Fruit fly (Drosophila melanogaster): ENCODE results near the gene DCX-EMAP.

Gene DCX-EMAP

DNA sequence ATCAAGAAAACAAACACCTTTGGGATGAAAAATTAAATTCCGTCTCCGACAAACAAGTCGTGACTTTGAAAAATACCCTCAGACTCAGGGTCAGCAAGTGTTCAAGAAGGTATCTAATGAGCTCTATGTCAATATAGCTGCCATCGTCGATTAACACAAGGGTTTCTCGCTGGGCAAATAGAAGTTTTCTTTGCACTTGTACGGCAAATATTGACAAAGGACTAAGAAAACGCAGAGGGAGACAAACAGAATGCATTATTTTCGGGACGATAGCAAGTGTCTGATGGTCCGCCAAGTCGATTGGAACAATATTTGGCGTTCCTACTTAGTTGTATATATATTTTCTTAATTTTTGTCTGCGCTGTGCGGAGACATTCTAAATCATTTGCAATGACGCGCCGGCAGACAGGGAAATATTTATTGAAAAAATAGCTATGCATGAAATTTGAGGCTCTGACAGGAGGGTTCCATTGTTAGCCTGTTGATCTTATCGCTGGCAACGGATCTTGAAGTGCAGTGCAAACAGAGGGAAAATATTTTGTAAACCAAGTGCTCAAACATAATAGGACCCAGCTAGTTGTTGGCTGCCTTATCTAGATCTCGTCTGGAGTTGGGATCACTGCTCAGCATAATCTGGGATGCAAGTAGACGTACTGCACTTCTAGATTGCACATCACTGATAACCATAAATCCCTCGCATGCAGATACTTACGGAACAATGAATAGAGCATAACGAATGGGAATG is 52.9 kb downstream of the DCX-EMAP start (continued):
- peak; percentile 42 for TF ChIP-seq trem (tag; optimal IDR thresholded peaks at IDR 0.05)
- peak; percentile 32 for TF ChIP-seq wek (GFP tag; optimal IDR thresholded peaks at IDR 0.05)
- TF ChIP-seq CG6854 (GFP tag; optimal IDR thresholded peaks at IDR 0.05): no peak
- no peak for TF ChIP-seq Rx (GFP tag; IDR thresholded peaks at IDR 0.05)
- no peak for TF ChIP-seq salm (tag; optimal IDR thresholded peaks at IDR 0.05)
- no peak for TF ChIP-seq stc (GFP tag; IDR thresholded peaks at IDR 0.05)
- no peak for TF ChIP-seq pho (GFP tag; optimal IDR thresholded peaks at IDR 0.05)
- TF ChIP-seq hth (optimal IDR thresholded peaks at IDR 0.05): no peak
- no peak for TF ChIP-seq CG13775 (GFP tag; optimal IDR thresholded peaks at IDR 0.05)
- peak in 1 of 3 experiments; percentile 81 for TF ChIP-seq lola (GFP tag; optimal IDR thresholded peaks at IDR 0.05)
- TF ChIP-seq E2f1 (GFP tag; IDR thresholded peaks at IDR 0.05): no peak
- TF ChIP-seq CG10321 (GFP tag; IDR thresholded peaks at IDR 0.05): no peak
- no peak for TF ChIP-seq Meics (GFP tag; optimal IDR thresholded peaks at IDR 0.05)
- no peak for TF ChIP-seq dati (GFP tag; IDR thresholded peaks at IDR 0.05)
- peak; percentile 35 for TF ChIP-seq CG18764 (GFP tag; optimal IDR thresholded peaks at IDR 0.05)
- TF ChIP-seq CG11695 (GFP tag; IDR thresholded peaks at IDR 0.05): no peak
- TF ChIP-seq Aef1 (GFP tag; IDR thresholded peaks at IDR 0.05): no peak
- TF ChIP-seq NC2β (GFP tag; optimal IDR thresholded peaks at IDR 0.05): peak; percentile 44
- TF ChIP-seq CG11723 (GFP tag; optimal IDR thresholded peaks at IDR 0.05): peak; percentile 39
- TF ChIP-seq phol (tag; optimal IDR thresholded peaks at IDR 0.05): no peak
- TF ChIP-seq Dad (GFP tag; optimal IDR thresholded peaks at IDR 0.05): no peak
- TF ChIP-seq repo (GFP tag; optimal IDR thresholded peaks at IDR 0.05): no peak
- TF ChIP-seq CG3838 (GFP tag; optimal IDR thresholded peaks at IDR 0.05): peak; percentile 24
- TF ChIP-seq NFAT (GFP tag; IDR thresholded peaks at IDR 0.05): no peak
- no peak for TF ChIP-seq Sin3A (optimal IDR thresholded peaks at IDR 0.05)
- TF ChIP-seq prd (optimal IDR thresholded peaks at IDR 0.05): no peak
- peak; percentile 55; the same call in 2 of the 3 replicates for TF ChIP-seq prd (GFP tag; IDR thresholded peaks at IDR 0.05)
- no peak for TF ChIP-seq CG2889 (GFP tag; IDR thresholded peaks at IDR 0.05)
- no peak for TF ChIP-seq ham (GFP tag; IDR thresholded peaks at IDR 0.05)
- peak; percentile 14 for TF ChIP-seq NC2α (GFP tag; optimal IDR thresholded peaks at IDR 0.05)
- peak; percentile 7 for TF ChIP-seq CG12942 (GFP tag; optimal IDR thresholded peaks at IDR 0.05)
- no peak for TF ChIP-seq CG1529 (GFP tag; optimal IDR thresholded peaks at IDR 0.05)
- TF ChIP-seq Opbp (GFP tag; IDR thresholded peaks at IDR 0.05; ENCODE audit: partially characterized antibody): no peak
- no peak for TF ChIP-seq mld (GFP tag; IDR thresholded peaks at IDR 0.05; ENCODE audit: partially characterized antibody)
- TF ChIP-seq CG10147 (GFP tag; optimal IDR thresholded peaks at IDR 0.05): no peak
- no peak for TF ChIP-seq unc-4 (GFP tag; IDR thresholded peaks at IDR 0.05; ENCODE audit: partially characterized antibody)
- peak; percentile 72 for TF ChIP-seq CG8924 (tag; optimal IDR thresholded peaks at IDR 0.05)
- no peak for TF ChIP-seq BEAF-32 (GFP tag; optimal IDR thresholded peaks at IDR 0.05)
- TF ChIP-seq so (GFP tag; IDR thresholded peaks at IDR 0.05): no peak
- TF ChIP-seq fd96Cb (tag; optimal IDR thresholded peaks at IDR 0.05): no peak
- no peak for TF ChIP-seq corto (GFP tag; optimal IDR thresholded peaks at IDR 0.05)
- no peak for TF ChIP-seq shn (GFP tag; optimal IDR thresholded peaks at IDR 0.05)
- no peak for TF ChIP-seq Hmx (GFP tag; optimal IDR thresholded peaks at IDR 0.05)
- TF ChIP-seq Gsc (GFP tag; IDR thresholded peaks at IDR 0.05): no peak
- TF ChIP-seq pfk (GFP tag; optimal IDR thresholded peaks at IDR 0.05): peak; percentile 9
- TF ChIP-seq wor (GFP tag; IDR thresholded peaks at IDR 0.05): no peak
- TF ChIP-seq lmd (GFP tag; IDR thresholded peaks at IDR 0.05): no peak
- TF ChIP-seq CG9876 (GFP tag; optimal IDR thresholded peaks at IDR 0.05): no peak
- no peak for TF ChIP-seq CG31224 (GFP tag; IDR thresholded peaks at IDR 0.05)
- TF ChIP-seq CG34422 (GFP tag; IDR thresholded peaks at IDR 0.05): no peak
- no peak for TF ChIP-seq nerfin-2 (GFP tag; IDR thresholded peaks at IDR 0.05; ENCODE audit: partially characterized antibody)
